Fruit fly (Drosophila melanogaster): ENCODE measurements around the gene Fim.
A peak's percentile ranks its signal among the peaks of the same experiment; 100 is the strongest.

Gene Fim

DNA sequence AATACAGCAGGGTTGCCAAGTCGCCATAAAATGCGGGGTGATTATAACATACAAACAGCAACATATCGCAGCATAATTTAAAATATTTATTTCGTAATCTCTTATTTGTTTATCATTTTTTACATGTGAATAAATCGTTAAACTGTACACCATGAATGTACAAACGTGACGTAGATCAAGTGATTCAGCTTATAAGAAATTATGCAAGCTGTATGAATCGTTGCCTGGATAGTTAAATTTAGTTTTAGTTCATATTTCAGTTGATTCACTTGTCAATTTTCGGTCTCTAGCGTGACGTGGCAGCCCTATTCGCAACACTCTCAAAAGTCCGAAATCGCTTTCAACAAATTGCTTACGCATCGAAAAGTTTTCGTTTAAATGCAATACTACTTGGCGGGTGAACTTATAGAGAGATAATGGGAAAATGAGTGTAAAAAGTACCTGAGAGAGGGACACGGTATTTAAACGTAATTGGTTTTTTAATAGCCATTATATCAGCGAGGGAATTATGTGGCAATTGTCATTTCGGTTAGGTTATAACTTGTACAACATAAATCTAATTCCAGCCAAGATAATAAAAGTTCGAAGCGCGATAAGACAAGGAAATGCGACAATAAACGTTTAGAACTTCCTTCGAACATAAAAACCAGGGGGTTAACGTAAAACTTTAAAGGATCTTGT, 9.5 kb downstream of the Fim start (continued):
- TF ChIP-seq dpn (GFP tag; optimal IDR thresholded peaks at IDR 0.05) (peak; percentile 43 to 48), Camta (GFP tag; optimal IDR thresholded peaks at IDR 0.05) (peak; percentile 41), eve (GFP tag; optimal IDR thresholded peaks at IDR 0.05) (peak in 1 of 2 experiments; percentile 90), Pdp1 (GFP tag; optimal IDR thresholded peaks at IDR 0.05) (peak; percentile 29 to 63), ase (GFP tag; IDR thresholded peaks at IDR 0.05) (0 out of 3 replicates have a peak, but pooled peaks have one; percentile 33), ham (GFP tag; IDR thresholded peaks at IDR 0.05) (no peak), btn (GFP tag; optimal IDR thresholded peaks at IDR 0.05) (no peak), Fer2 (tag; optimal IDR thresholded peaks at IDR 0.05) (peak; percentile 28), run (tag; optimal IDR thresholded peaks at IDR 0.05) (peak; percentile 45), CG3281 (GFP tag; optimal IDR thresholded peaks at IDR 0.05) (peak; percentile 87), gem (tag; optimal IDR thresholded peaks at IDR 0.05) (peak; percentile 82), knrl (GFP tag; IDR thresholded peaks at IDR 0.05; ENCODE audit: partially characterized antibody) (no peak), HLH3B (GFP tag; IDR thresholded peaks at IDR 0.05) (peak; percentile 51; the same call in 1 of the 2 replicates), sd (tag; optimal IDR thresholded peaks at IDR 0.05) (peak; percentile 28), ash1 (GFP tag; optimal IDR thresholded peaks at IDR 0.05) (no peak), en (GFP tag; optimal IDR thresholded peaks at IDR 0.05) (peak; percentile 14), Adf1 (GFP tag; IDR thresholded peaks at IDR 0.05) (no peak; the same call in 1 of the 2 replicates), Hmx (GFP tag; optimal IDR thresholded peaks at IDR 0.05) (peak; percentile 49), onecut (GFP tag; IDR thresholded peaks at IDR 0.05) (peak; percentile 40), CG12071 (GFP tag; optimal IDR thresholded peaks at IDR 0.05) (peak; percentile 51), fd3F (GFP tag; optimal IDR thresholded peaks at IDR 0.05) (peak; percentile 64), ssp (GFP tag; IDR thresholded peaks at IDR 0.05) (no peak), CG12155 (GFP tag; optimal IDR thresholded peaks at IDR 0.05) (peak; percentile 60), CG17385 (GFP tag; optimal IDR thresholded peaks at IDR 0.05) (peak; percentile 73), Dref (GFP tag; IDR thresholded peaks at IDR 0.05) (no peak), ATbp (GFP tag; optimal IDR thresholded peaks at IDR 0.05) (peak; percentile 58), vfl (GFP tag; optimal IDR thresholded peaks at IDR 0.05) (no peak), Spps (tag; optimal IDR thresholded peaks at IDR 0.05) (no peak), CG7928 (GFP tag; optimal IDR thresholded peaks at IDR 0.05) (peak; percentile 40), CG1233 (GFP tag; optimal IDR thresholded peaks at IDR 0.05) (peak; percentile 60), HLH54F (GFP tag; optimal IDR thresholded peaks at IDR 0.05) (peak; percentile 63), Dll (GFP tag; IDR thresholded peaks at IDR 0.05; ENCODE audit: partially characterized antibody) (no peak), CG6813 (GFP tag; optimal IDR thresholded peaks at IDR 0.05) (peak; percentile 63), insv (GFP tag; optimal IDR thresholded peaks at IDR 0.05) (no peak), caup (GFP tag; optimal IDR thresholded peaks at IDR 0.05; ENCODE audit: severe bottlenecking) (peak; percentile 70), CG15073 (GFP tag; optimal IDR thresholded peaks at IDR 0.05) (no peak), CG3838 (GFP tag; optimal IDR thresholded peaks at IDR 0.05) (no peak), exex (tag; optimal IDR thresholded peaks at IDR 0.05) (peak; percentile 97), CG9876 (GFP tag; optimal IDR thresholded peaks at IDR 0.05) (no peak), fd64A (GFP tag; optimal IDR thresholded peaks at IDR 0.05) (peak; percentile 42), ERR (GFP tag; optimal IDR thresholded peaks at IDR 0.05) (no peak), Nf-YB (GFP tag; optimal IDR thresholded peaks at IDR 0.05) (peak; percentile 32), NFAT (GFP tag; IDR thresholded peaks at IDR 0.05) (no peak), Dek (tag; optimal IDR thresholded peaks at IDR 0.05) (peak; percentile 59), lov (optimal IDR thresholded peaks at IDR 0.05) (no peak), lov (GFP tag; IDR thresholded peaks at IDR 0.05) (no peak), Xbp1 (GFP tag; optimal IDR thresholded peaks at IDR 0.05) (peak; percentile 63), CG10979 (tag; optimal IDR thresholded peaks at IDR 0.05) (peak; percentile 55), CG4617 (GFP tag; optimal IDR thresholded peaks at IDR 0.05; ENCODE audit: borderline replicate concordance) (no peak)

Measured in whole organism, embryonic.